Worm (Caenorhabditis elegans) whole organism, L3 larva: ENCODE data around the gene ZK662.5.

Experiments used
- R02D3.7 ChIP-seq: fragments of 150-350 bp; optimal IDR thresholded peaks from 2 replicates; lab custom pipeline; 2014; ENCODE audit warnings: missing biosample characterization, missing genetic modification characterization
- ceh-28 ChIP-seq: fragments of 150-350 bp; optimal IDR thresholded peaks from 2 replicates; lab custom pipeline; 2014; ENCODE audit warnings: missing biosample characterization, missing genetic modification reagents, missing genetic modification characterization
- ceh-82 ChIP-seq: fragments of 150-350 bp; optimal IDR thresholded peaks from 2 replicates; lab custom pipeline; 2014; ENCODE audit warnings: missing biosample characterization, missing genetic modification characterization
- ceh-9 ChIP-seq: sonication (generic microtip); optimal IDR thresholded peaks from 2 replicates; lab custom pipeline; 2018; ENCODE audit warnings: missing biosample characterization, missing genetic modification characterization
- daf-12 ChIP-seq: fragments of 150-350 bp; optimal IDR thresholded peaks from 2 replicates; lab custom pipeline; 2014; ENCODE audit warnings: missing biosample characterization, missing genetic modification reagents, missing genetic modification characterization
- egl-27 ChIP-seq: sonication (generic microtip); optimal IDR thresholded peaks from 4 replicates; lab custom pipeline; 2017; ENCODE audit warnings: missing biosample characterization, missing genetic modification reagents, missing genetic modification characterization
- elt-2 ChIP-seq: sonication (generic microtip); optimal IDR thresholded peaks from 2 replicates; lab custom pipeline; 2016; ENCODE audit warnings: missing genetic modification reagents, mild to moderate bottlenecking, missing genetic modification characterization, missing compliant biosample characterization
- elt-3 ChIP-seq, 3 experiments: fragments of 150-350 bp in 1 of 3; sonication (generic microtip) in 2 of 3; optimal IDR thresholded peaks; 2 replicates in 2 of 3; 4 replicates in 1 of 3; lab custom pipeline; 2014 to 2017; ENCODE audit warnings: missing biosample characterization in 3 of 3, missing genetic modification characterization in 3 of 3
- fkh-10 ChIP-seq: sonication (generic microtip); optimal IDR thresholded peaks from 2 replicates; lab custom pipeline; 2017; ENCODE audit warnings: missing biosample characterization, missing genetic modification reagents, missing genetic modification characterization
- fos-1 ChIP-seq: fragments of 150-350 bp; optimal IDR thresholded peaks from 2 replicates; lab custom pipeline; 2014; ENCODE audit warnings: missing biosample characterization, missing genetic modification characterization
- jun-1 ChIP-seq: fragments of 150-350 bp; optimal IDR thresholded peaks from 2 replicates; lab custom pipeline; 2014; ENCODE audit warnings: missing biosample characterization, missing genetic modification reagents, missing genetic modification characterization
- lin-15B ChIP-seq: fragments of 150-350 bp; optimal IDR thresholded peaks from 2 replicates; lab custom pipeline; 2014; ENCODE audit warnings: missing biosample characterization, missing genetic modification characterization
- lsy-12 ChIP-seq: sonication (generic microtip); optimal IDR thresholded peaks from 2 replicates; lab custom pipeline; 2016; ENCODE audit warnings: mild to moderate bottlenecking, missing genetic modification characterization, missing compliant biosample characterization
- mdl-1 ChIP-seq: fragments of 150-350 bp; optimal IDR thresholded peaks from 2 replicates; lab custom pipeline; 2014; ENCODE audit warnings: missing biosample characterization, missing genetic modification characterization
- nfya-1 ChIP-seq: sonication (generic microtip); optimal IDR thresholded peaks from 2 replicates; lab custom pipeline; 2017; ENCODE audit warnings: missing genetic modification characterization, mild to moderate bottlenecking, missing compliant biosample characterization, antibody characterized with exemption, moderate library complexity; ENCODE audit not compliant: insufficient read depth
- nhr-11 ChIP-seq: fragments of 150-350 bp; optimal IDR thresholded peaks from 2 replicates; lab custom pipeline; 2014; ENCODE audit warnings: missing biosample characterization, missing genetic modification characterization
- nhr-43 ChIP-seq: sonication (generic microtip); optimal IDR thresholded peaks from 2 replicates; lab custom pipeline; 2016; ENCODE audit warnings: mild to moderate bottlenecking, missing genetic modification characterization, missing compliant biosample characterization; ENCODE audit not compliant: poor library complexity, severe bottlenecking
- nhr-76 ChIP-seq: fragments of 150-350 bp; sonication (generic microtip); optimal IDR thresholded peaks from 5 replicates; lab custom pipeline; 2014; ENCODE audit warnings: missing biosample characterization, missing genetic modification characterization
- nhr-77 ChIP-seq: fragments of 150-350 bp; optimal IDR thresholded peaks from 2 replicates; lab custom pipeline; 2014; ENCODE audit warnings: missing biosample characterization, missing genetic modification characterization
- pha-4 ChIP-seq: fragments of 150-350 bp; optimal IDR thresholded peaks from 2 replicates; lab custom pipeline; 2014; ENCODE audit warnings: missing biosample characterization, missing genetic modification reagents, missing genetic modification characterization
- pqm-1 ChIP-seq: fragments of 150-350 bp; optimal IDR thresholded peaks from 2 replicates; lab custom pipeline; 2017; ENCODE audit warnings: missing biosample characterization, missing genetic modification characterization, inconsistent platforms
- sea-2 ChIP-seq: fragments of 150-350 bp; sonication (generic microtip); optimal IDR thresholded peaks from 4 replicates; lab custom pipeline; 2014; ENCODE audit warnings: missing biosample characterization, missing genetic modification reagents, missing genetic modification characterization
- skn-1 ChIP-seq: fragments of 150-350 bp; optimal IDR thresholded peaks from 2 replicates; lab custom pipeline; 2014; ENCODE audit warnings: missing biosample characterization, missing genetic modification characterization
- unc-39 ChIP-seq: sonication (generic microtip); optimal IDR thresholded peaks from 4 replicates; lab custom pipeline; 2017; ENCODE audit warnings: missing biosample characterization, missing genetic modification characterization
- zag-1 ChIP-seq: fragments of 150-350 bp; optimal IDR thresholded peaks from 2 replicates; lab custom pipeline; 2014; ENCODE audit warnings: missing biosample characterization, missing genetic modification characterization
- ztf-11 ChIP-seq: fragments of 150-350 bp; optimal IDR thresholded peaks from 2 replicates; lab custom pipeline; 2014; ENCODE audit warnings: missing biosample characterization, missing genetic modification characterization

The ZK662.5 gene

ce11 chrX:15766147-15766546 is 44.7 kb downstream of the ZK662.5 start, which contains the start of gene bus-17:
bus-17 (minus strand) TSS chrX:15766354.
- no peak for TF ChIP-seq nfya-1 (tag; lab: Kevin White, UChicago)
- TF ChIP-seq skn-1 = no peak
- no peak for TF ChIP-seq zag-1 (tag; lab: Kevin White, UChicago)
- TF ChIP-seq egl-27 (tag; lab: Kevin White, UChicago) = no peak
- no peak for TF ChIP-seq sea-2 (GFP tag; lab: Kevin White, UChicago)
- TF ChIP-seq ceh-9 = no peak
- TF ChIP-seq nhr-11 (tag; lab: Kevin White, UChicago) = no peak
- TF ChIP-seq jun-1 (tag; lab: Kevin White, UChicago) = no peak
- TF ChIP-seq, all 47 proteins: peak for 0

DNA sequence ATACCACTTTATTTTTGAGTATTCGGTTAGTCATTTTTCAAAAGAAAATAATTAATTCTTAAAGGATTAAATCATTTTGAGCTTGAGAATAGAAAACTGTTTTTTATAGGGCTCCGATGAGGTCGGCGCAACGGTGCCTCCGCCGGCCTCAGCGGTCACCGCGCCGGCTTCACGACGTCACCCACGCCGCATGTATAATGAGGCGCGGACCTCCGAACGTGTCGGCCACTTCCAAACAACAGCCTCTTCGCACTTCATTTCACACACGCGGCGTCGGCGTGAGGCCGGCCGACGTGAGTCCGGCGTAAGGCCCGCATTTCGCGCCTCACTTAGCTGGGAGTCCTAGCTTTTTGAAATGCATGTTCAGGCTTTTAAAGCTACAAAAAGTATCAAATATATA is 45.4 kb downstream of the ZK662.5 start:
- TF ChIP-seq ceh-82 (tag; lab: Kevin White, UChicago) = no peak
- TF ChIP-seq fos-1 (tag; lab: Kevin White, UChicago) = no peak
- TF ChIP-seq nhr-76 (tag; lab: Kevin White, UChicago) = no peak
- no peak for TF ChIP-seq ceh-28 (tag; lab: Kevin White, UChicago)

ce11 chrX:15768532-15768931 is 47.1 kb downstream of the ZK662.5 start:
- TF ChIP-seq sea-2 (GFP tag; lab: Kevin White, UChicago) = no peak
- TF ChIP-seq, all 47 proteins: peak for 0

- TF ChIP-seq elt-2 (tag; lab: Kevin White, UChicago) = peak; percentile 68
- peak; percentile 22 for TF ChIP-seq pqm-1 (tag; lab: Kevin White, UChicago)
- TF ChIP-seq nhr-43 = no peak
- TF ChIP-seq, all 47 proteins: peak for 2
Observed at ce11 chrX:15769895-15770559, 48.6 kb downstream of the ZK662.5 start.

ce11 chrX:15770787-15771186 is 49.3 kb downstream of the ZK662.5 start:
- no peak for TF ChIP-seq lsy-12
- TF ChIP-seq R02D3.7 = no peak
- no peak for TF ChIP-seq ceh-28 (tag; lab: Kevin White, UChicago)
- no peak for TF ChIP-seq mdl-1 (tag; lab: Kevin White, UChicago)
- TF ChIP-seq ztf-11 (tag; lab: Kevin White, UChicago) = no peak
- no peak for TF ChIP-seq nhr-11 (tag; lab: Kevin White, UChicago)
- TF ChIP-seq daf-12 (tag; lab: Kevin White, UChicago) = no peak
- TF ChIP-seq jun-1 (tag; lab: Kevin White, UChicago) = no peak
- TF ChIP-seq elt-3 (tag; optimal IDR thresholded peaks at IDR 0.05; lab: Kevin White, UChicago) = no peak
- no peak for TF ChIP-seq nhr-77 (tag; lab: Kevin White, UChicago)
- no peak for TF ChIP-seq unc-39
- TF ChIP-seq nhr-43 = no peak
- no peak for TF ChIP-seq lin-15B (tag; lab: Kevin White, UChicago)
- TF ChIP-seq nfya-1 (tag; lab: Kevin White, UChicago) = no peak
- TF ChIP-seq, all 47 proteins: peak for 0

DNA sequence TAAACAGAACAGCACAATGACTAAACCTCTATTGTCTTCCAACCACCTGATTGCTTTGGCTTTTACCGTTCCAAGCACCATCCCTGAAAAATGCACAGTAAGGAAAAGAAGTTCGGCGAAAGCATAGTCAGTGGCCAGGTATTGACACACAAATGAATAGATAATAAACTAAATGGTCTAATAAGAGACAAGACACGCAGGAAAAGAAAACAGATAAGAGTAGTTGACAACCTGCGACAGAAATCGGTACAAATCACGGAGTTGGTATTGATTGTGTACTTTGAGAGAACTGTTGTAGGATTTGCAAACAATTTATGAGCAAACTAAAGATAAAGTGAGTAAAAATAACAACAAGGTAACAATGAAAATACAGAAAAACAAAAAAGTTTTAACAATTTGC is 50.0 kb downstream of the ZK662.5 start, which contains the start of gene Y7A5A.1:
Y7A5A.1 (minus strand) TSS at position 83 of the 400 bp plus-strand sequence.
- no peak for TF ChIP-seq fkh-10
- TF ChIP-seq egl-27 (tag; lab: Kevin White, UChicago) = no peak
- TF ChIP-seq ztf-11 (tag; lab: Kevin White, UChicago) = no peak
- no peak for TF ChIP-seq daf-12 (tag; lab: Kevin White, UChicago)
- TF ChIP-seq fos-1 (tag; lab: Kevin White, UChicago) = no peak
- TF ChIP-seq ceh-28 (tag; lab: Kevin White, UChicago) = no peak
- TF ChIP-seq pqm-1 (tag; lab: Kevin White, UChicago) = peak; percentile 53
- peak; percentile 64 for TF ChIP-seq elt-2 (tag; lab: Kevin White, UChicago)
- TF ChIP-seq pha-4 = peak; percentile 65

- no peak for TF ChIP-seq nfya-1 (tag; lab: Kevin White, UChicago)
- peak; percentile 6 for TF ChIP-seq ceh-28 (tag; lab: Kevin White, UChicago)
Observed at ce11 chrX:15772674-15773073, 51.2 kb downstream of the ZK662.5 start, which contains the start of gene Y7A5A.2. Y7A5A.2 (minus strand) TSS chrX:15772735.
